Fruit fly (Drosophila melanogaster): Measurements from ENCODE around the gene sn.

sn gene

DNA sequence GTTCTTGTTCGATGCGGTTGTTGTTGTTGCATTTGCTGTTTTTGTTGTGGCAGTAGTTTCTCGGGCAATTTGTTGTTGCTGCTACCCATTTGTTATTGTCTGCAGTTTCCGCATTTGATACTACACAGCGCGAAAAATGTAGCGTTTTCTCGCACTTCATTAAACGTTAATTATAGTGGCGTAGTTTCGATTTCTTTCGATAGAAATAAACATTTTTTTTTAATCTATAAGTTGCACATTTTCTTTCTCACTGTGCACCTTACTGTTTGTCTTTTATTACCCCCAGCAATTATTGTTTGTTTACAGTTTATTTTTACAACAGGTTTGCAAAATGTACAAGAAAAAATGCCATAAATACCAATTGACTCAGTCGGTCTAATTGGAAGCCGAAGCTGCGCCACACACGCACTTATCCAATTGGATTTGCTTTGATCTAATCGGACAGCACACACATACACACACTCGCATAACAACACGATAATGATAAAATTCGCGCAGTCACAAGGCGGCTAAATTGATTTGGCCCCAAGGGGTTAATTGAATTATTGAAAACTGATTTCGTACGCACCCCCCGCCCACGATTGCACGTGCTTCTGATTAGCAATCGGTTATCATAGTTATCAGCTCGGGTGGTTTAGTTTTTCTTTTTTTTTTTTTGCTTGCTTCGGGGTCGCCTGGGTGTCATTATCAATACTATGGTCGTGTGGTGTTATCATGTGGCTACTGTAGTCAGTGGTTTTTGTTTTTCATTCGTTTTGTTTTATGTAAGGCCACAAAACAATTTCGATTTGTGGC, 2.1 kb downstream of the sn start:
- no peak for TF ChIP-seq usp (GFP tag; optimal IDR thresholded peaks at IDR 0.05)
- TF ChIP-seq dmrt93B (GFP tag; optimal IDR thresholded peaks at IDR 0.05), result no peak
- no peak for TF ChIP-seq tai (GFP tag; optimal IDR thresholded peaks at IDR 0.05)
- no peak for TF ChIP-seq Vsx2 (GFP tag; optimal IDR thresholded peaks at IDR 0.05; ENCODE audit: partially characterized antibody)
- no peak for TF ChIP-seq dsf (GFP tag; optimal IDR thresholded peaks at IDR 0.05; ENCODE audit: borderline replicate concordance)
- TF ChIP-seq N (GFP tag; optimal IDR thresholded peaks at IDR 0.05), result no peak

DNA sequence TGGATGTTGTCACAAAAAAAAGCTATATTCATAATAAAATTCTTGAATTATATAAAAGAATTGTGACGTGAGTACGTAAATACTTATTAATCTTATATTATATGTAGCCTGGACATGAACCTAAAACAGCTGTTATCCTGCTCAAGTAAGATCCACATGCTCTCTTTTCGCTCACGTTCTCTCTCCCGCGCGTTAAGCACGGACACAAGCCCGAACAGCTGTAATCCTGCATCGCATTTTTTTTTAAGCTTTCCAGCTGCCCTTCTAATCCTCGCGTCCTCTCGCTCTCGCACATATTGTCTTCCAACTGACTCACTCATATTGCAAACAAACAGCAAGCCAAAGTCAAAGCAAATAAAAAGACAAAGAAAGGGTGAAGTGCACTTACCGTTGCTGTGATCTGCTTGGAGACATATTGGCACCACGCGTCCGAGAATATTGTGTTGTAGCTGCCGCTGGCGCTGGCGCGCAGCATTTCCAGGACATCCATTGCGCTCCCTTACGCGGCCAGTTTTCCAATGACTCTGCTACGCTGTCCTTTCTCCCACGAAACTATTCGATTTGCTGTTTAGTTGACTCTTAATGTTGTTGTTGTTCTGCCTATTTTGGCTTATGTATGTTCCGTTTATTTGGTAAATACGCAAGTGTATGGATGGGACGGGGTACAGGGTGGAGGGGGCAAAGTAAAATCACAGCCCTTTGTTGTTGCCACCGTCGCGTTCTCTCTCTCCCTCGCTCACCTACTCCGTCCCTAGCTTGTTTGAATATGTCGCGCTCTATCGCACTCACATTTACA, 3.4 kb downstream of the sn start:
- no peak for TF ChIP-seq OdsH (GFP tag; optimal IDR thresholded peaks at IDR 0.05)
- no peak for TF ChIP-seq Vsx2 (GFP tag; optimal IDR thresholded peaks at IDR 0.05; ENCODE audit: partially characterized antibody)
- no peak for TF ChIP-seq sage (GFP tag; optimal IDR thresholded peaks at IDR 0.05)
- TF ChIP-seq brk (GFP tag; optimal IDR thresholded peaks at IDR 0.05), result no peak
- TF ChIP-seq CG32264 (GFP tag; optimal IDR thresholded peaks at IDR 0.05), result no peak

DNA sequence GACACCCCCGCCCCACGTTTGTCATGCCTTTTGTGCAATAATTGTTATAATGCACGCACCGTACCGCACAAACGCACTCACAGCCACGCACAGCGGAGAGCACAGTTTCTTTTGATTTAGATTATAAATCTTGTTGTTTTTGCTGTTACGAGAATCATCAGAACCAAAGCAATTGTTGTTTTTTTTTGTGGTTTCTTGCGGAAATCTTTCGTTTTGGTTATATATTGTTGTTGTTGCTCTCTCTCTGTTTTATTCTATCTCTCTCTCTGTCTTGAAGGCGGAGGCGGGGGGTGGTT, 4.0 kb downstream of the sn start:
- no peak for TF ChIP-seq CrebA (GFP tag; optimal IDR thresholded peaks at IDR 0.05; ENCODE audit: borderline replicate concordance)
- TF ChIP-seq usp (GFP tag; optimal IDR thresholded peaks at IDR 0.05), result no peak
- no peak for TF ChIP-seq Hr78 (GFP tag; optimal IDR thresholded peaks at IDR 0.05)
- TF ChIP-seq Jra (GFP tag; optimal IDR thresholded peaks at IDR 0.05), result no peak
- no peak for TF ChIP-seq dl (GFP tag; optimal IDR thresholded peaks at IDR 0.05; ENCODE audit: insufficient read depth in 1 of 2, partially characterized antibody in 2 of 2)
- no peak for TF ChIP-seq Rel (GFP tag; optimal IDR thresholded peaks at IDR 0.05)
- TF ChIP-seq Rel (tag; optimal IDR thresholded peaks at IDR 0.05), result no peak
- no peak for TF ChIP-seq Dif (GFP tag; optimal IDR thresholded peaks at IDR 0.05; ENCODE audit: partially characterized antibody)
- no peak for TF ChIP-seq pan (optimal IDR thresholded peaks at IDR 0.05)
- no peak for TF ChIP-seq HLH106 (tag; optimal IDR thresholded peaks at IDR 0.05)
- TF ChIP-seq Mio (GFP tag; optimal IDR thresholded peaks at IDR 0.05), result no peak
- no peak for TF ChIP-seq CG32264 (GFP tag; optimal IDR thresholded peaks at IDR 0.05)

DNA sequence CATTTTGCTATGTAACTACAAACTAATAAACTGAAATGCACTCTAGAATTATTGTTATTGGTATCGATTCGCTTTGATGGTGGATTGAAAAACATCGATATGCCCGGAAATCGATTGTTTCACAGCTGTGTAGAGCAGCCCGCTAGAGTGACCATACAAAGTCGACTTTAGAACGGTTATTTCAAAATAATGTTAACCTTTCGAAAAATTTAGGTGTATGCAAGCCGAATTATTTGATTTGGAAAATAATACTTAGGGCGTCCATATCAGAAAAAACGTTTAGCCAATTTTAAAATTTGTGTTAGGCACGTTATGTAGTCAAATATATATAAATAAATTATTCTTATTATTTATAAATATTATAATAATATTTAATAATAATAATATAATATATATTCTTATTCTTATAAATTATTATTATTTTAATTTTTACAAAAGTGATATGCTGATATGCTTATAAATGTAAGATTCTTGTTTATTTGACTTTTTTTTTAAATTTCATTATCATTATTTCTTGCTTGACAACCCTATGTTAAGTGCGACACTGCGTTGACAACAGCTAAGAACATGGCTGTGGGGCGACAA, 4.5 kb downstream of the sn start, which contains the start of gene sws:
Gene sws, minus strand, starts transcription at position 22 of the 585 bp plus-strand sequence.
- TF ChIP-seq sage (GFP tag; optimal IDR thresholded peaks at IDR 0.05), result no peak
- TF ChIP-seq usp (GFP tag; optimal IDR thresholded peaks at IDR 0.05), result no peak
- peak in 1 of 2 experiments; percentile 61 for TF ChIP-seq foxo (GFP tag; optimal IDR thresholded peaks at IDR 0.05)
- TF ChIP-seq lola (GFP tag; optimal IDR thresholded peaks at IDR 0.05), result no peak
- TF ChIP-seq CG9705 (GFP tag; optimal IDR thresholded peaks at IDR 0.05), result no peak
- TF ChIP-seq Hr78 (GFP tag; optimal IDR thresholded peaks at IDR 0.05), result no peak
- TF ChIP-seq ey (GFP tag; optimal IDR thresholded peaks at IDR 0.05), result peak; percentile 15
- peak; percentile 63 for TF ChIP-seq HLH106 (tag; optimal IDR thresholded peaks at IDR 0.05)
- no peak for TF ChIP-seq dsf (GFP tag; optimal IDR thresholded peaks at IDR 0.05; ENCODE audit: borderline replicate concordance)
- no peak for TF ChIP-seq dl (GFP tag; optimal IDR thresholded peaks at IDR 0.05; ENCODE audit: insufficient read depth in 1 of 2, partially characterized antibody in 2 of 2)
- peak; percentile 34 for TF ChIP-seq Sp1 (GFP tag; optimal IDR thresholded peaks at IDR 0.05)
- no peak for TF ChIP-seq Jra (GFP tag; optimal IDR thresholded peaks at IDR 0.05)
- peak; percentile 39 for TF ChIP-seq fru (GFP tag; optimal IDR thresholded peaks at IDR 0.05)
- no peak for TF ChIP-seq Rel (GFP tag; optimal IDR thresholded peaks at IDR 0.05)
- TF ChIP-seq Rel (tag; optimal IDR thresholded peaks at IDR 0.05), result no peak
- no peak for TF ChIP-seq Mio (GFP tag; optimal IDR thresholded peaks at IDR 0.05)
- no peak for TF ChIP-seq Abd-B (GFP tag; optimal IDR thresholded peaks at IDR 0.05)
- no peak for TF ChIP-seq tai (GFP tag; optimal IDR thresholded peaks at IDR 0.05)
- no peak for TF ChIP-seq Dif (GFP tag; optimal IDR thresholded peaks at IDR 0.05; ENCODE audit: partially characterized antibody)
- no peak for TF ChIP-seq Hnf4 (GFP tag; optimal IDR thresholded peaks at IDR 0.05)
- TF ChIP-seq dmrt93B (GFP tag; optimal IDR thresholded peaks at IDR 0.05), result no peak
- TF ChIP-seq Vsx2 (GFP tag; optimal IDR thresholded peaks at IDR 0.05; ENCODE audit: partially characterized antibody), result no peak
- TF ChIP-seq Myc (optimal IDR thresholded peaks at IDR 0.05), result no peak
- peak; percentile 26 for TF ChIP-seq rgr (GFP tag; optimal IDR thresholded peaks at IDR 0.05)
- no peak for TF ChIP-seq Hr83 (GFP tag; optimal IDR thresholded peaks at IDR 0.05; ENCODE audit: poor library complexity, severe bottlenecking)
- TF ChIP-seq N (GFP tag; optimal IDR thresholded peaks at IDR 0.05), result no peak
- peak; percentile 37 for TF ChIP-seq OdsH (GFP tag; optimal IDR thresholded peaks at IDR 0.05)
- no peak for TF ChIP-seq CG32264 (GFP tag; optimal IDR thresholded peaks at IDR 0.05)
- TF ChIP-seq br (GFP tag; optimal IDR thresholded peaks at IDR 0.05), result no peak
- no peak for TF ChIP-seq pan (optimal IDR thresholded peaks at IDR 0.05)
- TF ChIP-seq psq (GFP tag; optimal IDR thresholded peaks at IDR 0.05), result peak; percentile 23
- TF ChIP-seq h (GFP tag; optimal IDR thresholded peaks at IDR 0.05), result peak; percentile 14
- no peak for TF ChIP-seq jim (GFP tag; optimal IDR thresholded peaks at IDR 0.05)
- no peak for TF ChIP-seq woc (GFP tag; optimal IDR thresholded peaks at IDR 0.05)

Measured in whole organism, wandering third instar larva.